Worm (Caenorhabditis elegans) whole organism, L4 larva: ENCODE data around the gene F22H10.2.

Experiments used
- D1046.2 ChIP-seq: fragments of 200-800 bp; sonication (Bioruptor generic); IDR thresholded peaks from 2 replicates; pipeline ENCODE4 v1.3.6; 2022; ENCODE audit warnings: missing genetic modification characterization, missing compliant biosample characterization
- F37D6.2 ChIP-seq: sonication (generic microtip); optimal IDR thresholded peaks from 2 replicates; lab custom pipeline; 2016; ENCODE audit warnings: mild to moderate bottlenecking, missing genetic modification characterization, missing compliant biosample characterization
- F49E8.2 ChIP-seq: sonication (generic microtip); optimal IDR thresholded peaks from 2 replicates; lab custom pipeline; 2016; ENCODE audit warnings: missing compliant biosample characterization, mild to moderate bottlenecking, missing genetic modification characterization, borderline replicate concordance
- R02D3.7 ChIP-seq: fragments of 150-350 bp; sonication (generic microtip); optimal IDR thresholded peaks from 3 replicates; lab custom pipeline; 2014; ENCODE audit warnings: missing biosample characterization, missing genetic modification characterization
- T20F7.1 ChIP-seq: fragments of 200-800 bp; sonication (Bioruptor generic); optimal IDR thresholded peaks from 2 replicates; lab custom pipeline; 2018; ENCODE audit warnings: mild to moderate bottlenecking, missing genetic modification characterization, missing compliant biosample characterization
- Y48G9A.11 ChIP-seq: fragments of 200-800 bp; sonication (Bioruptor generic); IDR thresholded peaks from 2 replicates; pipeline ENCODE4 v1.3.6; 2022; ENCODE audit warnings: missing genetic modification reagents, missing genetic modification characterization, missing compliant biosample characterization
- Y75B8A.6 ChIP-seq: fragments of 200-800 bp; sonication (Bioruptor generic); IDR thresholded peaks from 2 replicates; pipeline ENCODE4 v1.3.6; 2022; ENCODE audit warnings: missing genetic modification reagents, missing genetic modification characterization, missing compliant biosample characterization
- ZK337.2 ChIP-seq: fragments of 200-800 bp; sonication (Bioruptor generic); IDR thresholded peaks from 2 replicates; pipeline ENCODE4 v1.3.6; 2022; ENCODE audit warnings: missing genetic modification reagents, missing genetic modification characterization, missing compliant biosample characterization
- ZK546.5 ChIP-seq, 2 experiments: sonication (generic microtip); optimal IDR thresholded peaks; 2 replicates each; lab custom pipeline; 2017; ENCODE audit warnings: missing biosample characterization in 2 of 2, missing genetic modification characterization in 2 of 2
- aha-1 ChIP-seq: fragments of 150-350 bp; peaks from one replicate; lab custom pipeline; 2014; ENCODE audit warnings: missing biosample characterization, missing genetic modification characterization
- aly-2 ChIP-seq: sonication (generic microtip); optimal IDR thresholded peaks from 2 replicates; lab custom pipeline; 2018; ENCODE audit warnings: missing biosample characterization, missing genetic modification characterization
- arid-1 ChIP-seq: fragments of 200-800 bp; sonication (Bioruptor generic); conservative IDR thresholded peaks from 2 replicates; pipeline ENCODE4 v1.3.6; 2022; ENCODE audit warnings: missing genetic modification reagents, missing genetic modification characterization, missing compliant biosample characterization
- attf-4 ChIP-seq: sonication (generic microtip); optimal IDR thresholded peaks from 3 replicates; lab custom pipeline; 2017; ENCODE audit warnings: missing biosample characterization, missing genetic modification characterization
- ceh-20 ChIP-seq: fragments of 200-800 bp; sonication (Bioruptor generic); IDR thresholded peaks from 2 replicates; pipeline ENCODE4 v1.3.6; 2022; ENCODE audit warnings: missing genetic modification reagents, missing genetic modification characterization, missing compliant biosample characterization
- ceh-44 ChIP-seq: fragments of 200-800 bp; sonication (Bioruptor generic); IDR thresholded peaks from 2 replicates; pipeline ENCODE4 v1.3.6; 2022; ENCODE audit warnings: missing genetic modification reagents, missing genetic modification characterization, missing compliant biosample characterization
- ceh-82 ChIP-seq: sonication (generic microtip); optimal IDR thresholded peaks from 2 replicates; lab custom pipeline; 2017; ENCODE audit warnings: missing biosample characterization, missing genetic modification characterization
- cey-2 ChIP-seq: sonication (generic microtip); optimal IDR thresholded peaks from 3 replicates; lab custom pipeline; 2017; ENCODE audit warnings: missing genetic modification characterization, mild to moderate bottlenecking, missing compliant biosample characterization, antibody characterized with exemption, borderline replicate concordance; ENCODE audit not compliant: insufficient read depth
- daf-19 ChIP-seq: fragments of 200-800 bp; sonication (Bioruptor generic); conservative IDR thresholded peaks from 2 replicates; pipeline ENCODE4 v1.3.6; 2022; ENCODE audit warnings: missing genetic modification characterization, missing compliant biosample characterization
- daf-8 ChIP-seq: fragments of 200-800 bp; sonication (Bioruptor generic); IDR thresholded peaks from 2 replicates; pipeline ENCODE4 v1.3.6; 2022; ENCODE audit warnings: missing genetic modification characterization, missing compliant biosample characterization
- dmd-8 ChIP-seq: fragments of 200-800 bp; sonication (Bioruptor generic); IDR thresholded peaks from 2 replicates; pipeline ENCODE4 v1.3.6; 2022; ENCODE audit warnings: missing genetic modification characterization, missing compliant biosample characterization
- dmd-9 ChIP-seq: fragments of 200-800 bp; sonication (Bioruptor generic); IDR thresholded peaks from 2 replicates; pipeline ENCODE4 v1.3.6; 2022; ENCODE audit warnings: missing genetic modification reagents, missing genetic modification characterization, missing compliant biosample characterization
- dpl-1 ChIP-seq: fragments of 150-350 bp; optimal IDR thresholded peaks from 2 replicates; lab custom pipeline; 2014; ENCODE audit warnings: missing biosample characterization, missing genetic modification reagents, missing genetic modification characterization
- dve-1 ChIP-seq: sonication (generic microtip); optimal IDR thresholded peaks from 2 replicates; lab custom pipeline; 2017; ENCODE audit warnings: antibody characterized with exemption, mild to moderate bottlenecking, missing genetic modification characterization, missing compliant biosample characterization; ENCODE audit not compliant: insufficient read depth
- egl-27 ChIP-seq: sonication (generic microtip); optimal IDR thresholded peaks from 3 replicates; lab custom pipeline; 2017; ENCODE audit warnings: missing biosample characterization, missing genetic modification reagents, missing genetic modification characterization
- egl-43 ChIP-seq: fragments of 200-800 bp; sonication (Bioruptor generic); IDR thresholded peaks from 2 replicates; pipeline ENCODE4 v1.3.6; 2022; ENCODE audit warnings: missing genetic modification reagents, missing genetic modification characterization, missing compliant biosample characterization
- fkh-10 ChIP-seq: fragments of 150-350 bp; optimal IDR thresholded peaks from 2 replicates; lab custom pipeline; 2014; ENCODE audit warnings: missing biosample characterization, missing genetic modification reagents, missing genetic modification characterization
- lin-15B ChIP-seq: fragments of 150-350 bp; sonication (generic microtip); optimal IDR thresholded peaks from 3 replicates; lab custom pipeline; 2014; ENCODE audit warnings: missing biosample characterization, missing genetic modification characterization
- lin-29 ChIP-seq: fragments of 200-800 bp; sonication (Bioruptor generic); IDR thresholded peaks from 2 replicates; pipeline ENCODE4 v1.3.6; 2022; ENCODE audit warnings: missing genetic modification reagents, missing genetic modification characterization, missing compliant biosample characterization
- lin-38 ChIP-seq: fragments of 200-800 bp; sonication (Bioruptor generic); IDR thresholded peaks from 2 replicates; pipeline ENCODE4 v1.3.6; 2022; ENCODE audit warnings: missing genetic modification reagents, missing genetic modification characterization, missing compliant biosample characterization
- lin-39 ChIP-seq: fragments of 150-350 bp; optimal IDR thresholded peaks from 2 replicates; lab custom pipeline; 2014; ENCODE audit warnings: missing biosample characterization, missing genetic modification reagents, missing genetic modification characterization
- lir-3 ChIP-seq: sonication (generic microtip); optimal IDR thresholded peaks from 2 replicates; lab custom pipeline; 2016; ENCODE audit warnings: mild to moderate bottlenecking, missing genetic modification characterization, missing compliant biosample characterization
- lsy-2 ChIP-seq, 2 experiments: fragments of 150-350 bp in 1 of 2; sonication (generic microtip) in 1 of 2; optimal IDR thresholded peaks; 2 replicates each; lab custom pipeline; 2014 to 2017; ENCODE audit warnings: missing biosample characterization in 2 of 2, missing genetic modification characterization in 2 of 2
- mdt-29 ChIP-seq: fragments of 200-800 bp; sonication (Bioruptor generic); IDR thresholded peaks from 2 replicates; pipeline ENCODE4 v1.3.6; 2022; ENCODE audit warnings: missing genetic modification reagents, missing genetic modification characterization, missing compliant biosample characterization
- mes-2 ChIP-seq: sonication (generic microtip); optimal IDR thresholded peaks from 2 replicates; lab custom pipeline; 2016; ENCODE audit warnings: missing genotype, mild to moderate bottlenecking, missing genetic modification characterization, missing compliant biosample characterization; ENCODE audit not compliant: poor library complexity, severe bottlenecking
- mxl-2 ChIP-seq: fragments of 200-800 bp; sonication (Bioruptor generic); conservative IDR thresholded peaks from 2 replicates; pipeline ENCODE4 v1.3.6; 2022; ENCODE audit warnings: missing genetic modification reagents, missing genetic modification characterization, missing compliant biosample characterization
- nhr-10 ChIP-seq: fragments of 150-350 bp; optimal IDR thresholded peaks from 2 replicates; lab custom pipeline; 2014; ENCODE audit warnings: missing biosample characterization, missing genetic modification characterization
- nhr-11 ChIP-seq: fragments of 150-350 bp; optimal IDR thresholded peaks from 2 replicates; lab custom pipeline; 2014; ENCODE audit warnings: missing biosample characterization, missing genetic modification characterization
- nhr-237 ChIP-seq: sonication (generic microtip); optimal IDR thresholded peaks from 2 replicates; lab custom pipeline; 2017; ENCODE audit warnings: missing biosample characterization, missing genetic modification characterization
- nhr-25 ChIP-seq: sonication (generic microtip); optimal IDR thresholded peaks from 2 replicates; lab custom pipeline; 2017; ENCODE audit warnings: missing genetic modification characterization, mild to moderate bottlenecking, missing compliant biosample characterization, antibody characterized with exemption, moderate library complexity, borderline replicate concordance; ENCODE audit not compliant: insufficient read depth
- nhr-76 ChIP-seq: fragments of 150-350 bp; optimal IDR thresholded peaks from 2 replicates; lab custom pipeline; 2014; ENCODE audit warnings: missing biosample characterization, missing genetic modification characterization
- php-3 ChIP-seq: fragments of 200-800 bp; sonication (Bioruptor generic); IDR thresholded peaks from 2 replicates; pipeline ENCODE4 v1.3.6; 2022; ENCODE audit warnings: missing genetic modification reagents, missing genetic modification characterization, missing compliant biosample characterization
- saeg-2 ChIP-seq: fragments of 200-800 bp; sonication (Bioruptor generic); IDR thresholded peaks from 2 replicates; pipeline ENCODE4 v1.3.6; 2022; ENCODE audit warnings: missing genetic modification reagents, missing genetic modification characterization, missing compliant biosample characterization
- skn-1 ChIP-seq: fragments of 150-350 bp; optimal IDR thresholded peaks from 2 replicates; lab custom pipeline; 2014; ENCODE audit warnings: missing biosample characterization, missing genetic modification characterization
- tag-97 ChIP-seq: fragments of 200-800 bp; sonication (Bioruptor generic); IDR thresholded peaks from 2 replicates; pipeline ENCODE4 v1.3.6; 2022; ENCODE audit warnings: missing genetic modification characterization, missing compliant biosample characterization
- unc-130 ChIP-seq: sonication (generic microtip); optimal IDR thresholded peaks from 2 replicates; lab custom pipeline; 2016; ENCODE audit warnings: missing genetic modification reagents, missing genetic modification characterization, missing compliant biosample characterization
- vab-7 ChIP-seq: fragments of 200-800 bp; sonication (Bioruptor generic); IDR thresholded peaks from 2 replicates; pipeline ENCODE4 v1.3.6; 2022; ENCODE audit warnings: missing genetic modification reagents, missing genetic modification characterization, missing compliant biosample characterization
- zfp-2 ChIP-seq: sonication (generic microtip); optimal IDR thresholded peaks from 2 replicates; lab custom pipeline; 2016; ENCODE audit warnings: mild to moderate bottlenecking, missing genetic modification characterization, missing compliant biosample characterization
- zfp-3 ChIP-seq: fragments of 200-800 bp; sonication (Bioruptor generic); conservative IDR thresholded peaks from 2 replicates; pipeline ENCODE4 v1.3.6; 2022; ENCODE audit warnings: missing genetic modification reagents, missing genetic modification characterization, missing compliant biosample characterization
- zip-11 ChIP-seq: fragments of 200-800 bp; sonication (Bioruptor generic); IDR thresholded peaks from 2 replicates; pipeline ENCODE4 v1.3.6; 2022; ENCODE audit warnings: missing genetic modification characterization, missing compliant biosample characterization
- ztf-11 ChIP-seq: fragments of 150-350 bp; optimal IDR thresholded peaks from 2 replicates; lab custom pipeline; 2014; ENCODE audit warnings: missing biosample characterization, missing genetic modification characterization

F22H10.2 gene

ce11 chrX:16681910-16682493 is 2.7 kb downstream of the F22H10.2 start (continued):
- TF ChIP-seq Y75B8A.6 (GFP tag; lab: Robert Waterston, UW) (peak; percentile 85; the same call in 1 of the 2 replicates), skn-1 (tag; lab: Kevin White, UChicago) (peak; percentile 54), ZK546.5 (tag; optimal IDR thresholded peaks at IDR 0.05; lab: Kevin White, UChicago) (peak; percentile 25 to 60), lin-15B (peak; percentile 38), dmd-8 (GFP tag; lab: Robert Waterston, UW) (peak; percentile 80), vab-7 (GFP tag; lab: Robert Waterston, UW) (peak; percentile 96), F49E8.2 (tag; lab: Kevin White, UChicago) (no peak), egl-27 (tag; lab: Kevin White, UChicago) (no peak), T20F7.1 (GFP tag; lab: Kevin White, UChicago) (peak; percentile 94), mxl-2 (GFP tag; lab: Robert Waterston, UW) (peak; percentile 87), cey-2 (peak; percentile 45), ztf-11 (tag; lab: Kevin White, UChicago) (peak; percentile 87), dmd-9 (GFP tag; lab: Robert Waterston, UW) (peak; percentile 82; the same call in 1 of the 2 replicates), ceh-82 (tag; lab: Kevin White, UChicago) (peak; percentile 76), saeg-2 (GFP tag; lab: Robert Waterston, UW) (peak; percentile 96), nhr-237 (tag; lab: Kevin White, UChicago) (peak; percentile 93), zip-11 (GFP tag; lab: Robert Waterston, UW) (no peak; the same call in 1 of the 2 replicates), D1046.2 (GFP tag; lab: Robert Waterston, UW) (peak; percentile 88), zfp-3 (peak; percentile 97), lin-29 (GFP tag; lab: Robert Waterston, UW) (peak; percentile 95), ceh-20 (peak; percentile 97), daf-19 (peak; percentile 94), zfp-2 (tag; lab: Kevin White, UChicago) (peak; percentile 83), nhr-76 (tag; lab: Kevin White, UChicago) (peak; percentile 88), arid-1 (GFP tag; lab: Robert Waterston, UW) (peak; percentile 80), unc-130 (GFP tag; lab: Kevin White, UChicago) (peak; percentile 50), nhr-11 (tag; lab: Kevin White, UChicago) (peak; percentile 94), aly-2 (tag; lab: Kevin White, UChicago) (no peak), lsy-2 (tag; optimal IDR thresholded peaks at IDR 0.05; lab: Kevin White, UChicago) (peak; percentile 96 to 97), mdt-29 (peak; percentile 89), php-3 (GFP tag; lab: Robert Waterston, UW) (peak; percentile 98), dpl-1 (GFP tag; lab: Kevin White, UChicago) (peak; percentile 73), lin-38 (peak; percentile 87), fkh-10 (peak; percentile 99), attf-4 (peak; percentile 60), R02D3.7 (no peak), Y48G9A.11 (GFP tag; lab: Robert Waterston, UW) (no peak), nhr-10 (peak; percentile 99), F37D6.2 (tag; lab: Kevin White, UChicago) (peak; percentile 98), mes-2 (tag; lab: Kevin White, UChicago) (peak; percentile 98), tag-97 (peak; percentile 80; the same call in 1 of the 2 replicates), aha-1 (peak; percentile 98), daf-8 (GFP tag; lab: Robert Waterston, UW) (no peak), lin-39 (tag; lab: Kevin White, UChicago) (peak; percentile 97), ceh-44 (peak; percentile 55; the same call in 1 of the 2 replicates), ZK337.2 (peak; percentile 87), egl-43 (peak; percentile 96), nhr-25 (peak; percentile 95), lir-3 (tag; lab: Kevin White, UChicago) (peak; percentile 90), dve-1 (peak; percentile 99)
